Fruit fly (Drosophila melanogaster) whole organism, embryonic: Measurements from ENCODE around the gene Hr78.

Source experiments
- BEAF-32 ChIP-seq: fragments of 200-800 bp; sonication (Bioruptor generic); optimal IDR thresholded peaks from 3 replicates; lab custom pipeline; 2017; ENCODE audit warnings: missing biosample characterization, missing genetic modification characterization, mild to moderate bottlenecking, moderate library complexity, missing genetic modification reagents
- CG10209 ChIP-seq: fragments of 200-800 bp; sonication (Bioruptor generic); optimal IDR thresholded peaks from 3 replicates; lab custom pipeline; 2017; ENCODE audit warnings: missing biosample characterization, mild to moderate bottlenecking, missing genetic modification characterization, missing genetic modification reagents
- CG10366 ChIP-seq: fragments of 200-800 bp; sonication (Bioruptor generic); IDR thresholded peaks from 2 replicates; pipeline ENCODE4 v1.3.6; 2022; ENCODE audit warnings: missing biosample characterization, missing genetic modification characterization
- CG11504 ChIP-seq: fragments of 200-800 bp; sonication (Bioruptor generic); optimal IDR thresholded peaks from 3 replicates; lab custom pipeline; 2019; ENCODE audit warnings: missing biosample characterization, mild to moderate bottlenecking, missing genetic modification characterization, moderate library complexity
- CG11696 ChIP-seq: fragments of 200-800 bp; sonication (Bioruptor generic); IDR thresholded peaks from 2 replicates; pipeline ENCODE4 v1.3.6; 2022; ENCODE audit warnings: missing biosample characterization, missing genetic modification characterization
- CG13624 ChIP-seq: fragments of 200-800 bp; sonication (Bioruptor generic); optimal IDR thresholded peaks from 2 replicates; lab custom pipeline; 2016; ENCODE audit warnings: missing biosample characterization, missing genetic modification characterization
- CG14014 ChIP-seq: fragments of 200-800 bp; sonication (Bioruptor generic); IDR thresholded peaks from 2 replicates; pipeline ENCODE4 v1.3.6; 2022; ENCODE audit warnings: missing biosample characterization, missing genetic modification characterization
- CG1647 ChIP-seq: fragments of 200-800 bp; sonication (Bioruptor generic); optimal IDR thresholded peaks from 3 replicates; lab custom pipeline; 2016; ENCODE audit warnings: missing biosample characterization, missing genetic modification characterization
- CG17829 ChIP-seq: fragments of 200-800 bp; optimal IDR thresholded peaks from 2 replicates; lab custom pipeline; 2019; ENCODE audit warnings: missing biosample characterization, mild to moderate bottlenecking, missing genetic modification characterization, moderate library complexity
- CG2199 ChIP-seq: fragments of 200-800 bp; sonication (Bioruptor generic); IDR thresholded peaks from 3 replicates; pipeline ENCODE4 v1.3.6; 2022; ENCODE audit warnings: missing biosample characterization, missing genetic modification characterization
- CG31388 ChIP-seq: fragments of 200-800 bp; sonication (Bioruptor generic); optimal IDR thresholded peaks from 2 replicates; lab custom pipeline; 2016; ENCODE audit warnings: missing biosample characterization, missing genetic modification characterization
- CG42726 ChIP-seq: fragments of 200-800 bp; sonication (Bioruptor generic); IDR thresholded peaks from 2 replicates; pipeline ENCODE4 v1.3.6; 2022; ENCODE audit warnings: missing biosample characterization, missing genetic modification characterization; ENCODE audit not compliant: partially characterized antibody
- CG4282 ChIP-seq: fragments of 200-800 bp; sonication (Bioruptor generic); optimal IDR thresholded peaks from 2 replicates; lab custom pipeline; 2016; ENCODE audit warnings: missing biosample characterization, missing genetic modification characterization
- CG6813 ChIP-seq: fragments of 200-800 bp; sonication (Bioruptor generic); optimal IDR thresholded peaks from 2 replicates; lab custom pipeline; 2017; ENCODE audit warnings: missing biosample characterization, missing genetic modification characterization, mild to moderate bottlenecking, moderate library complexity, missing genetic modification reagents
- CG7928 ChIP-seq: fragments of 200-800 bp; sonication (Bioruptor generic); optimal IDR thresholded peaks from 2 replicates; lab custom pipeline; 2017; ENCODE audit warnings: missing biosample characterization, mild to moderate bottlenecking, missing genetic modification characterization
- CG8281 ChIP-seq: fragments of 200-800 bp; sonication (Bioruptor generic); optimal IDR thresholded peaks from 2 replicates; lab custom pipeline; 2018; ENCODE audit warnings: missing biosample characterization, mild to moderate bottlenecking, missing genetic modification characterization, moderate library complexity
- CG8765 ChIP-seq: fragments of 200-800 bp; sonication (Bioruptor generic); IDR thresholded peaks from 2 replicates; pipeline ENCODE4 v1.3.6; 2022; ENCODE audit warnings: missing biosample characterization, missing genetic modification characterization
- CG8924 ChIP-seq: fragments of 200-800 bp; optimal IDR thresholded peaks from 3 replicates; lab custom pipeline; 2019; ENCODE audit warnings: missing biosample characterization, mild to moderate bottlenecking, missing genetic modification characterization, moderate library complexity
- D ChIP-seq, 2 experiments: fragments of 200-800 bp in 1 of 2; fragments of >200 bp in 1 of 2; sonication (Bioruptor generic) in 1 of 2; optimal IDR thresholded peaks; 2 replicates in 1 of 2; 3 replicates in 1 of 2; lab custom pipeline; 2017; ENCODE audit warnings: mild to moderate bottlenecking in 1 of 2, missing biosample characterization in 1 of 2, missing genetic modification characterization in 1 of 2, missing genetic modification reagents in 1 of 2
- Dfd ChIP-seq, 2 experiments: fragments of >200 bp; optimal IDR thresholded peaks; 2 replicates each; lab custom pipeline; 2017; ENCODE audit warnings: missing biosample characterization in 2 of 2, missing genetic modification characterization in 2 of 2
- HHEX ChIP-seq: fragments of 200-800 bp; sonication (Bioruptor generic); optimal IDR thresholded peaks from 3 replicates; lab custom pipeline; 2017; ENCODE audit warnings: missing biosample characterization, mild to moderate bottlenecking, missing genetic modification characterization, missing genetic modification reagents
- HLH4C ChIP-seq: fragments of 200-800 bp; sonication (Bioruptor generic); IDR thresholded peaks from 3 replicates; pipeline ENCODE4 v1.3.6; 2022; ENCODE audit warnings: missing biosample characterization, missing genetic modification characterization; ENCODE audit not compliant: partially characterized antibody
- MBD-R2 ChIP-seq: fragments of 200-800 bp; sonication (Bioruptor generic); IDR thresholded peaks from 2 replicates; pipeline ENCODE4 v1.3.6; 2022; ENCODE audit warnings: missing biosample characterization, missing genetic modification characterization
- NC2β ChIP-seq: fragments of 200-800 bp; sonication (Bioruptor generic); optimal IDR thresholded peaks from 2 replicates; lab custom pipeline; 2016; ENCODE audit warnings: missing biosample characterization, missing genetic modification characterization
- Poxn ChIP-seq: fragments of 200-800 bp; sonication (Bioruptor generic); IDR thresholded peaks from 2 replicates; pipeline ENCODE4 v1.3.6; 2022; ENCODE audit warnings: missing biosample characterization, missing genetic modification characterization
- Six4 ChIP-seq: fragments of 200-800 bp; sonication (Bioruptor generic); optimal IDR thresholded peaks from 2 replicates; lab custom pipeline; 2016; ENCODE audit warnings: missing biosample characterization, missing genetic modification characterization
- Sry-β ChIP-seq: fragments of 200-800 bp; sonication (Bioruptor generic); optimal IDR thresholded peaks from 2 replicates; lab custom pipeline; 2018; ENCODE audit warnings: missing biosample characterization, mild to moderate bottlenecking, missing genetic modification characterization, moderate library complexity
- aop ChIP-seq: fragments of 200-800 bp; sonication (Bioruptor generic); IDR thresholded peaks from 2 replicates; pipeline ENCODE4 v1.3.6; 2022; ENCODE audit warnings: missing biosample characterization, missing genetic modification characterization
- bowl ChIP-seq: fragments of 200-800 bp; sonication (Bioruptor generic); IDR thresholded peaks from 2 replicates; pipeline ENCODE4 v1.3.6; 2022; ENCODE audit warnings: missing biosample characterization, missing genetic modification characterization
- br ChIP-seq: fragments of >200 bp; optimal IDR thresholded peaks from 2 replicates; lab custom pipeline; 2017
- crp ChIP-seq, 2 experiments: fragments of 200-800 bp; sonication (Bioruptor generic); optimal IDR thresholded peaks; 2 replicates in 1 of 2; 3 replicates in 1 of 2; lab custom pipeline; 2017; ENCODE audit warnings: missing biosample characterization in 2 of 2, missing genetic modification characterization in 2 of 2, mild to moderate bottlenecking in 1 of 2, moderate library complexity in 1 of 2
- fd64A ChIP-seq: fragments of 200-800 bp; sonication (Bioruptor generic); optimal IDR thresholded peaks from 3 replicates; lab custom pipeline; 2018; ENCODE audit warnings: missing biosample characterization, mild to moderate bottlenecking, missing genetic modification characterization
- fd96Cb ChIP-seq: fragments of 200-800 bp; sonication (Bioruptor generic); optimal IDR thresholded peaks from 2 replicates; lab custom pipeline; 2018; ENCODE audit warnings: missing biosample characterization, mild to moderate bottlenecking, missing genetic modification characterization, moderate library complexity
- gce ChIP-seq: fragments of 200-800 bp; sonication (Bioruptor generic); IDR thresholded peaks from 3 replicates; pipeline ENCODE4 v1.3.6; 2022; ENCODE audit warnings: missing biosample characterization, missing genetic modification characterization
- hbn ChIP-seq: fragments of 200-800 bp; sonication (Bioruptor generic); IDR thresholded peaks from 2 replicates; pipeline ENCODE4 v1.3.6; 2022; ENCODE audit warnings: missing biosample characterization, missing genetic modification characterization; ENCODE audit not compliant: partially characterized antibody
- jing ChIP-seq: fragments of 200-800 bp; sonication (Bioruptor generic); optimal IDR thresholded peaks from 2 replicates; lab custom pipeline; 2018; ENCODE audit warnings: missing biosample characterization, mild to moderate bottlenecking, missing genetic modification characterization
- luna ChIP-seq: fragments of 200-800 bp; sonication (Bioruptor generic); optimal IDR thresholded peaks from 2 replicates; lab custom pipeline; 2016; ENCODE audit warnings: missing biosample characterization, missing genetic modification characterization
- mirr ChIP-seq: fragments of 200-800 bp; sonication (Bioruptor generic); optimal IDR thresholded peaks from 3 replicates; lab custom pipeline; 2018; ENCODE audit warnings: missing biosample characterization, mild to moderate bottlenecking, missing genetic modification characterization
- phol ChIP-seq: fragments of 200-800 bp; sonication (Bioruptor generic); optimal IDR thresholded peaks from 3 replicates; lab custom pipeline; 2018; ENCODE audit warnings: missing biosample characterization, mild to moderate bottlenecking, missing genetic modification characterization, moderate library complexity
- run ChIP-seq: fragments of 200-800 bp; sonication (Bioruptor generic); optimal IDR thresholded peaks from 3 replicates; lab custom pipeline; 2018; ENCODE audit warnings: missing biosample characterization, mild to moderate bottlenecking, missing genetic modification characterization
- tio ChIP-seq: fragments of 200-800 bp; sonication (Bioruptor generic); optimal IDR thresholded peaks from 2 replicates; lab custom pipeline; 2017; ENCODE audit warnings: missing biosample characterization, missing genetic modification characterization, inconsistent platforms
- twi ChIP-seq: fragments of 200-800 bp; optimal IDR thresholded peaks from 2 replicates; lab custom pipeline; 2019; ENCODE audit warnings: missing biosample characterization, mild to moderate bottlenecking, missing genetic modification characterization, moderate library complexity
- unpg ChIP-seq: fragments of 200-800 bp; sonication (Bioruptor generic); optimal IDR thresholded peaks from 3 replicates; lab custom pipeline; 2018; ENCODE audit warnings: missing biosample characterization, mild to moderate bottlenecking, missing genetic modification characterization, moderate library complexity

Gene Hr78

DNA sequence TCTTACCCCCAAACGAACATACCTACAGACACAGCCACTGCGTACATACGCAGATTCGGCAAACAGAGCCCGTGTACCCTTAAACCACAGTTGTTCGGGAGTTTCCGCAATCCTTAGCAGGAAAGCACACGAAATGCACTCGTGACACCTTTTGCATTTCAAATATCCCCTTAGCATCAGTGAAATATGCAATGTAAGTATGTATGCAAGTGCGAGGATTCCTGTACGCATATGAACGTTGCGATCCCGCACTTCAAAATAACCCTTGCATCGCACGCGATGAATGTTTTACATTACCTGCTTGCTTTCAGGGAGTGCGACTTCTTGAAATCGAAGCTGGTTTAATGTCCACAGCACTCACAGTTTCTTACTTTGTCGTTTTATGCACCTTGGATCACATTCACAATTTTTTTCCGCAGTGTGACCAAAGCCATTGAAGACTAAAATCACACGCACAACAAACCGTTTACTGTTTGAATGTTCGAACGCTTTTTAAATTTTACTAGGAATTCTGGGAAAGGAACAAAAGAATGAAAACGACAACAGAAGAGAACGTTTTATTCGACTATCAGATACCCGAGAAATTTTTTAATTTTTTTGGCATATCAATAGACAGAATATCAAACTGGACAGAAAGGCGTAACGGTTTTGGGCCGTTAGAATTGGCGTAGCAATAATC lies 36.1 kb upstream of the Hr78 start, which contains the start of gene Mkrn1 (continued):
- no peak for TF ChIP-seq aop (GFP tag; lab: Robert Waterston, UW)
- TF ChIP-seq Poxn (GFP tag; lab: Robert Waterston, UW): no peak
- TF ChIP-seq MBD-R2: peak; percentile 65
- TF ChIP-seq run (tag; lab: Kevin White, UChicago): no peak
- no peak for TF ChIP-seq unpg (GFP tag; lab: Kevin White, UChicago)
- TF ChIP-seq phol (tag; lab: Kevin White, UChicago): peak; percentile 13
- TF ChIP-seq CG11696: no peak
- no peak for TF ChIP-seq CG31388 (GFP tag; lab: Kevin White, UChicago)
- no peak for TF ChIP-seq CG2199 (GFP tag; lab: Robert Waterston, UW)
- TF ChIP-seq Dfd (GFP tag; optimal IDR thresholded peaks at IDR 0.05; lab: Kevin White, UChicago): no peak
- no peak for TF ChIP-seq fd96Cb
- TF ChIP-seq tio: no peak
- no peak for TF ChIP-seq mirr (GFP tag; lab: Kevin White, UChicago)
- TF ChIP-seq CG14014: no peak
- no peak for TF ChIP-seq CG6813 (GFP tag; lab: Kevin White, UChicago)
- TF ChIP-seq hbn (GFP tag; lab: Robert Waterston, UW): 0 out of 2 replicates have a peak, but pooled peaks have one; percentile 22
- TF ChIP-seq fd64A (GFP tag; lab: Kevin White, UChicago): no peak
- TF ChIP-seq CG42726 (GFP tag; lab: Robert Waterston, UW): peak; percentile 51; the same call in 1 of the 2 replicates
- no peak for TF ChIP-seq CG8924 (tag; lab: Kevin White, UChicago)
- TF ChIP-seq HHEX (GFP tag; lab: Kevin White, UChicago): no peak
- TF ChIP-seq twi (tag; lab: Kevin White, UChicago): no peak
- no peak for TF ChIP-seq CG8765 (GFP tag; lab: Robert Waterston, UW)
- no peak for TF ChIP-seq CG13624
- TF ChIP-seq CG7928: no peak
- peak; percentile 67 for TF ChIP-seq D (optimal IDR thresholded peaks at IDR 0.05; lab: Kevin White, UChicago)
- no peak for TF ChIP-seq D (GFP tag; optimal IDR thresholded peaks at IDR 0.05; lab: Kevin White, UChicago)
- no peak for TF ChIP-seq CG1647 (GFP tag; lab: Kevin White, UChicago)
- TF ChIP-seq CG17829 (tag; lab: Kevin White, UChicago): peak; percentile 47
- no peak for TF ChIP-seq CG10366
- peak; percentile 32 for TF ChIP-seq NC2β (GFP tag; lab: Kevin White, UChicago)
- peak in 1 of 2 experiments; percentile 1 for TF ChIP-seq crp (GFP tag; optimal IDR thresholded peaks at IDR 0.05; lab: Kevin White, UChicago)
- no peak for TF ChIP-seq Six4 (GFP tag; lab: Kevin White, UChicago)
- no peak for TF ChIP-seq Sry-β
- TF ChIP-seq CG8281 (tag; lab: Kevin White, UChicago): no peak
- no peak for TF ChIP-seq luna (GFP tag; lab: Kevin White, UChicago)
- no peak for TF ChIP-seq bowl (GFP tag; lab: Robert Waterston, UW)
- peak; percentile 53 for TF ChIP-seq BEAF-32 (GFP tag; lab: Kevin White, UChicago)
- no peak for TF ChIP-seq jing (GFP tag; lab: Kevin White, UChicago)
- peak; percentile 97 for TF ChIP-seq HLH4C (GFP tag; lab: Robert Waterston, UW)
- no peak for TF ChIP-seq CG11504 (tag; lab: Kevin White, UChicago)
- no peak for TF ChIP-seq gce
- TF ChIP-seq br (lab: Kevin White, UChicago): no peak
- TF ChIP-seq CG4282 (GFP tag; lab: Kevin White, UChicago): no peak
- TF ChIP-seq CG10209: no peak
